Worm (Caenorhabditis elegans) whole organism, L2 larva: Measurements from ENCODE around the gene F39B3.3.

Experiments used
- C34F6.9 ChIP-seq: fragments of 150-350 bp; optimal IDR thresholded peaks from 2 replicates; lab custom pipeline; 2014; ENCODE audit warnings: missing biosample characterization, missing genetic modification characterization
- F13H6.1 ChIP-seq: sonication (generic microtip); optimal IDR thresholded peaks from 2 replicates; lab custom pipeline; 2016; ENCODE audit warnings: missing genetic modification characterization, missing compliant biosample characterization
- alr-1 ChIP-seq: fragments of 150-350 bp; optimal IDR thresholded peaks from 2 replicates; lab custom pipeline; 2014; ENCODE audit warnings: missing biosample characterization, missing genetic modification characterization
- aly-2 ChIP-seq: fragments of 150-350 bp; optimal IDR thresholded peaks from 2 replicates; lab custom pipeline; 2014; ENCODE audit warnings: missing biosample characterization, missing genetic modification characterization
- ama-1 ChIP-seq: fragments of 150-350 bp; optimal IDR thresholded peaks from 2 replicates; lab custom pipeline; 2018; ENCODE audit warnings: inconsistent platforms
- blmp-1 ChIP-seq: sonication (generic microtip); optimal IDR thresholded peaks from 2 replicates; lab custom pipeline; 2017; ENCODE audit warnings: missing genetic modification characterization, mild to moderate bottlenecking, missing compliant biosample characterization, antibody characterized with exemption, moderate library complexity; ENCODE audit not compliant: insufficient read depth
- ceh-16 ChIP-seq: fragments of 150-350 bp; optimal IDR thresholded peaks from 2 replicates; lab custom pipeline; 2014; ENCODE audit warnings: missing biosample characterization, missing genetic modification characterization
- ceh-82 ChIP-seq: fragments of 150-350 bp; optimal IDR thresholded peaks from 2 replicates; lab custom pipeline; 2014; ENCODE audit warnings: missing biosample characterization, missing genetic modification characterization
- crh-2 ChIP-seq: sonication (generic microtip); optimal IDR thresholded peaks from 2 replicates; lab custom pipeline; 2017; ENCODE audit warnings: missing biosample characterization, missing genetic modification characterization
- dmd-4 ChIP-seq: sonication (generic microtip); optimal IDR thresholded peaks from 2 replicates; lab custom pipeline; 2017; ENCODE audit warnings: missing biosample characterization, missing genetic modification characterization
- elt-1 ChIP-seq: fragments of 150-350 bp; optimal IDR thresholded peaks from 2 replicates; lab custom pipeline; 2014; ENCODE audit warnings: missing biosample characterization, missing genetic modification characterization
- fos-1 ChIP-seq: fragments of 150-350 bp; optimal IDR thresholded peaks from 2 replicates; lab custom pipeline; 2014; ENCODE audit warnings: missing biosample characterization, missing genetic modification characterization
- gmeb-1 ChIP-seq: fragments of 150-350 bp; optimal IDR thresholded peaks from 2 replicates; lab custom pipeline; 2014; ENCODE audit warnings: missing biosample characterization, missing genetic modification characterization
- lin-13 ChIP-seq: fragments of 150-350 bp; optimal IDR thresholded peaks from 2 replicates; lab custom pipeline; 2014; ENCODE audit warnings: missing biosample characterization, missing genetic modification reagents, missing genetic modification characterization
- lin-39 ChIP-seq: fragments of 150-350 bp; optimal IDR thresholded peaks from 2 replicates; lab custom pipeline; 2014; ENCODE audit warnings: missing biosample characterization, missing genetic modification reagents, missing genetic modification characterization
- lsy-2 ChIP-seq, 2 experiments: fragments of 150-350 bp in 1 of 2; sonication (generic microtip) in 1 of 2; optimal IDR thresholded peaks; 2 replicates each; lab custom pipeline; 2014 to 2017; ENCODE audit warnings: missing biosample characterization in 2 of 2, missing genetic modification characterization in 2 of 2
- mab-5 ChIP-seq: fragments of 150-350 bp; optimal IDR thresholded peaks from 2 replicates; lab custom pipeline; 2014; ENCODE audit warnings: missing biosample characterization, missing genetic modification characterization
- mbf-1 ChIP-seq: sonication (generic microtip); optimal IDR thresholded peaks from 2 replicates; lab custom pipeline; 2017; ENCODE audit warnings: missing biosample characterization, missing genetic modification characterization
- nhr-10 ChIP-seq: sonication (generic microtip); optimal IDR thresholded peaks from 2 replicates; lab custom pipeline; 2017; ENCODE audit warnings: missing biosample characterization, missing genetic modification characterization
- nhr-11 ChIP-seq: fragments of 150-350 bp; optimal IDR thresholded peaks from 2 replicates; lab custom pipeline; 2014; ENCODE audit warnings: missing biosample characterization, missing genetic modification characterization
- nhr-12 ChIP-seq: fragments of 150-350 bp; optimal IDR thresholded peaks from 2 replicates; lab custom pipeline; 2014; ENCODE audit warnings: missing biosample characterization, missing genetic modification characterization
- nhr-129 ChIP-seq: fragments of 150-350 bp; optimal IDR thresholded peaks from 2 replicates; lab custom pipeline; 2014; ENCODE audit warnings: missing biosample characterization, missing genetic modification characterization
- nhr-21 ChIP-seq: fragments of 150-350 bp; optimal IDR thresholded peaks from 2 replicates; lab custom pipeline; 2014; ENCODE audit warnings: missing biosample characterization, missing genetic modification characterization
- nhr-237 ChIP-seq: fragments of 150-350 bp; optimal IDR thresholded peaks from 2 replicates; lab custom pipeline; 2014; ENCODE audit warnings: missing biosample characterization, missing genetic modification characterization
- nhr-77 ChIP-seq: fragments of 150-350 bp; optimal IDR thresholded peaks from 2 replicates; lab custom pipeline; 2014; ENCODE audit warnings: missing biosample characterization, missing genetic modification characterization
- peb-1 ChIP-seq: fragments of 150-350 bp; optimal IDR thresholded peaks from 2 replicates; lab custom pipeline; 2014; ENCODE audit warnings: missing biosample characterization, missing genetic modification characterization
- skn-1 ChIP-seq: sonication (generic microtip); optimal IDR thresholded peaks from 2 replicates; lab custom pipeline; 2017; ENCODE audit warnings: missing biosample characterization, missing genetic modification characterization
- sma-3 ChIP-seq: sonication (generic microtip); optimal IDR thresholded peaks from 2 replicates; lab custom pipeline; 2016; ENCODE audit warnings: missing genetic modification reagents, missing genetic modification characterization, missing compliant biosample characterization
- sma-9 ChIP-seq, 2 experiments: fragments of 150-350 bp in 1 of 2; sonication (generic microtip) in 1 of 2; optimal IDR thresholded peaks; 2 replicates each; lab custom pipeline; 2014 to 2016; ENCODE audit warnings: missing genetic modification characterization in 2 of 2, mild to moderate bottlenecking in 1 of 2, missing biosample characterization in 1 of 2, missing compliant biosample characterization in 1 of 2, missing genetic modification reagents in 1 of 2, moderate library complexity in 1 of 2
- unc-39 ChIP-seq: fragments of 150-350 bp; optimal IDR thresholded peaks from 2 replicates; lab custom pipeline; 2014; ENCODE audit warnings: missing biosample characterization, missing genetic modification characterization
- unc-55 ChIP-seq: fragments of 150-350 bp; sonication (generic microtip); optimal IDR thresholded peaks from 3 replicates; lab custom pipeline; 2014; ENCODE audit warnings: missing biosample characterization, missing genetic modification reagents, missing genetic modification characterization
- zag-1 ChIP-seq: fragments of 150-350 bp; optimal IDR thresholded peaks from 2 replicates; lab custom pipeline; 2014; ENCODE audit warnings: missing biosample characterization, missing genetic modification characterization
- ztf-11 ChIP-seq: sonication (generic microtip); optimal IDR thresholded peaks from 2 replicates; lab custom pipeline; 2017; ENCODE audit warnings: missing biosample characterization, missing genetic modification characterization
- ztf-4 ChIP-seq: fragments of 150-350 bp; optimal IDR thresholded peaks from 2 replicates; lab custom pipeline; 2014; ENCODE audit warnings: missing biosample characterization, missing genetic modification characterization

F39B3.3 gene

ce11 chrX:17601345-17601744 is 22.4 kb upstream of the F39B3.3 start:
- TF ChIP-seq fos-1 (tag; lab: Kevin White, UChicago) (peak; percentile 81), skn-1 (peak; percentile 0), crh-2 (tag; lab: Kevin White, UChicago) (peak; percentile 22), blmp-1 (no peak), gmeb-1 (peak; percentile 17), aly-2 (tag; lab: Kevin White, UChicago) (no peak), dmd-4 (tag; lab: Kevin White, UChicago) (no peak), sma-9 (GFP tag; optimal IDR thresholded peaks at IDR 0.05; lab: Kevin White, UChicago) (peak; percentile 41), sma-9 (tag; optimal IDR thresholded peaks at IDR 0.05; lab: Kevin White, UChicago) (no peak), mbf-1 (no peak), ceh-16 (no peak), lin-39 (tag; lab: Kevin White, UChicago) (no peak), sma-3 (GFP tag; lab: Kevin White, UChicago) (no peak)

DNA sequence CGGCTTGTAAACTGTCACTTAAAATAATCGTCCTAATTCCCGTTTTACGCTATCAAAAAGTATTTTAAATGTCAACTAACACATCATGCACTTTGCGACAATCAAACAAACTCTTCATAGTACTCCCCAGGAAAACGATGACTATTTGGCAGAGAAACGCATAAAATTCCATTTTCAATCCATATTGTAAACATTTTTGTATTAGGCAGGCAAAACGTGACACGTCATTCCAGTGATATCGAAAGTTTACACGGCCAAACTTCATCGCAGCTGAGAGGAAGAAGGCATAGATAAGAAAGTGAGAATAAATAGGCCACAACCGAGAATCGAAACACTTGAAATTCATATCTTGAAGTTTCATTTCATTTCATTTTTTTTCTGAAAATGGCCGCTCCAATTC is 21.2 kb upstream of the F39B3.3 start, which contains the start of gene lec-9:
TSS of gene lec-9 (plus strand) at position 349 of the 400 bp plus-strand sequence.
- TF ChIP-seq sma-9 (GFP tag; optimal IDR thresholded peaks at IDR 0.05; lab: Kevin White, UChicago), result peak; percentile 79
- TF ChIP-seq sma-9 (tag; optimal IDR thresholded peaks at IDR 0.05; lab: Kevin White, UChicago), result no peak
- peak; percentile 24 for TF ChIP-seq skn-1
- TF ChIP-seq crh-2 (tag; lab: Kevin White, UChicago), result peak; percentile 87
- TF ChIP-seq gmeb-1, result peak; percentile 36
- peak; percentile 94 for TF ChIP-seq fos-1 (tag; lab: Kevin White, UChicago)
- TF ChIP-seq sma-3 (GFP tag; lab: Kevin White, UChicago), result no peak
- peak; percentile 57 for TF ChIP-seq F13H6.1
- no peak for TF ChIP-seq nhr-77 (tag; lab: Kevin White, UChicago)

ce11 chrX:17598712-17599111 is 19.8 kb upstream of the F39B3.3 start:
- no peak for TF ChIP-seq ama-1 (lab: Kevin White, UChicago)
- peak; percentile 77 for TF ChIP-seq fos-1 (tag; lab: Kevin White, UChicago)
- TF ChIP-seq ztf-4 (tag; lab: Kevin White, UChicago), result no peak

ce11 chrX:17579779-17580178 is 868 bp upstream of the F39B3.3 start, which contains the start of gene frpr-7:
TSS of gene frpr-7 (minus strand) at chrX:17579879.
- TF ChIP-seq nhr-10 (no peak), nhr-21 (tag; lab: Kevin White, UChicago) (no peak), crh-2 (tag; lab: Kevin White, UChicago) (no peak), unc-39 (tag; lab: Kevin White, UChicago) (no peak), nhr-11 (no peak), nhr-12 (tag; lab: Kevin White, UChicago) (no peak), unc-55 (no peak), mab-5 (tag; lab: Kevin White, UChicago) (no peak), ceh-16 (no peak), zag-1 (tag; lab: Kevin White, UChicago) (no peak), alr-1 (tag; lab: Kevin White, UChicago) (no peak), peb-1 (tag; lab: Kevin White, UChicago) (no peak), dmd-4 (tag; lab: Kevin White, UChicago) (no peak), sma-9 (GFP tag; optimal IDR thresholded peaks at IDR 0.05; lab: Kevin White, UChicago) (no peak), sma-9 (tag; optimal IDR thresholded peaks at IDR 0.05; lab: Kevin White, UChicago) (no peak)

- TF ChIP-seq F13H6.1, result no peak
- no peak for TF ChIP-seq unc-39 (tag; lab: Kevin White, UChicago)
- TF ChIP-seq ceh-82 (tag; lab: Kevin White, UChicago), result no peak
- TF ChIP-seq C34F6.9 (tag; lab: Kevin White, UChicago), result no peak
- no peak for TF ChIP-seq nhr-237 (tag; lab: Kevin White, UChicago)
- no peak for TF ChIP-seq gmeb-1
- no peak for TF ChIP-seq skn-1
- TF ChIP-seq lin-13, result no peak
- no peak for TF ChIP-seq nhr-129 (tag; lab: Kevin White, UChicago)
- no peak for TF ChIP-seq lsy-2 (tag; optimal IDR thresholded peaks at IDR 0.05; lab: Kevin White, UChicago)
- no peak for TF ChIP-seq crh-2 (tag; lab: Kevin White, UChicago)
- no peak for TF ChIP-seq ama-1 (lab: Kevin White, UChicago)
- TF ChIP-seq ztf-11 (tag; lab: Kevin White, UChicago), result no peak
- TF ChIP-seq elt-1 (tag; lab: Kevin White, UChicago), result no peak
- no peak for TF ChIP-seq unc-55
These were observed 11.5 kb downstream of the F39B3.3 start, which contains the start of gene F39B3.7 for ce11 chrX:17567378-17567777. TSS of gene F39B3.7 (minus strand) at chrX:17567478.
